Fruit fly (Drosophila melanogaster) whole organism, embryonic: Measurements from ENCODE around the gene Karybeta3.
A peak's percentile ranks its signal among the peaks of the same experiment; 100 is the strongest.

Experiments used
- Ada2b ChIP-seq: fragments of 200-800 bp; sonication (Bioruptor generic); IDR thresholded peaks from 2 replicates; pipeline ENCODE4 v1.3.6; 2022; ENCODE audit warnings: missing biosample characterization, missing genetic modification characterization
- Asciz ChIP-seq: fragments of 200-800 bp; sonication (Bioruptor generic); optimal IDR thresholded peaks from 2 replicates; lab custom pipeline; 2017; ENCODE audit warnings: missing biosample characterization, mild to moderate bottlenecking, missing genetic modification characterization, missing genetic modification reagents
- CG10267 ChIP-seq: fragments of 200-800 bp; sonication (Bioruptor generic); optimal IDR thresholded peaks from 2 replicates; lab custom pipeline; 2018; ENCODE audit warnings: missing biosample characterization, mild to moderate bottlenecking, missing genetic modification characterization, moderate library complexity
- CG14965 ChIP-seq: fragments of 200-800 bp; sonication (Bioruptor generic); optimal IDR thresholded peaks from 2 replicates; lab custom pipeline; 2016; ENCODE audit warnings: missing biosample characterization, missing genetic modification characterization, borderline replicate concordance
- CG1603 ChIP-seq: fragments of 200-800 bp; sonication (Bioruptor generic); optimal IDR thresholded peaks from 2 replicates; lab custom pipeline; 2019; ENCODE audit warnings: missing biosample characterization, mild to moderate bottlenecking, missing genetic modification characterization, moderate library complexity
- CG16863 ChIP-seq: fragments of 200-800 bp; sonication (Bioruptor generic); optimal IDR thresholded peaks from 3 replicates; lab custom pipeline; 2016; ENCODE audit warnings: missing biosample characterization, missing genetic modification characterization
- CG17612 ChIP-seq: fragments of 200-800 bp; sonication (Bioruptor generic); IDR thresholded peaks from 2 replicates; pipeline ENCODE4 v1.3.6; 2022; ENCODE audit warnings: missing biosample characterization, missing genetic modification characterization
- CG2712 ChIP-seq: fragments of 200-800 bp; optimal IDR thresholded peaks from 3 replicates; lab custom pipeline; 2019; ENCODE audit warnings: missing biosample characterization, mild to moderate bottlenecking, missing genetic modification characterization, moderate library complexity
- CG33213 ChIP-seq: fragments of 200-800 bp; sonication (Bioruptor generic); optimal IDR thresholded peaks from 3 replicates; lab custom pipeline; 2016; ENCODE audit warnings: missing biosample characterization, missing genetic modification characterization
- CG34376 ChIP-seq: fragments of 200-800 bp; sonication (Bioruptor generic); optimal IDR thresholded peaks from 2 replicates; lab custom pipeline; 2018; ENCODE audit warnings: missing biosample characterization, mild to moderate bottlenecking, missing genetic modification characterization
- CG4424 ChIP-seq: fragments of 200-800 bp; sonication (Bioruptor generic); optimal IDR thresholded peaks from 3 replicates; lab custom pipeline; 2016; ENCODE audit warnings: missing biosample characterization, missing genetic modification characterization
- CG6683 ChIP-seq: fragments of 200-800 bp; sonication (Bioruptor generic); optimal IDR thresholded peaks from 2 replicates; lab custom pipeline; 2017; ENCODE audit warnings: missing biosample characterization, mild to moderate bottlenecking, missing genetic modification characterization, missing genetic modification reagents
- CG7271 ChIP-seq: fragments of 200-800 bp; sonication (Bioruptor generic); optimal IDR thresholded peaks from 2 replicates; lab custom pipeline; 2018; ENCODE audit warnings: missing biosample characterization, mild to moderate bottlenecking, missing genetic modification characterization, moderate library complexity
- CG7839 ChIP-seq: fragments of 200-800 bp; sonication (Bioruptor generic); optimal IDR thresholded peaks from 3 replicates; lab custom pipeline; 2018; ENCODE audit warnings: missing biosample characterization, mild to moderate bottlenecking, missing genetic modification characterization, moderate library complexity
- CG8089 ChIP-seq: fragments of 200-800 bp; sonication (Bioruptor generic); optimal IDR thresholded peaks from 3 replicates; lab custom pipeline; 2016; ENCODE audit warnings: missing biosample characterization, missing genetic modification characterization
- CG9797 ChIP-seq: fragments of 200-800 bp; sonication (Bioruptor generic); optimal IDR thresholded peaks from 3 replicates; lab custom pipeline; 2018; ENCODE audit warnings: missing biosample characterization, mild to moderate bottlenecking, missing genetic modification characterization
- D19B ChIP-seq: fragments of 200-800 bp; sonication (Bioruptor generic); optimal IDR thresholded peaks from 2 replicates; lab custom pipeline; 2017; ENCODE audit warnings: missing biosample characterization, mild to moderate bottlenecking, missing genetic modification characterization
- Dip2 ChIP-seq: fragments of 200-800 bp; sonication (Bioruptor generic); IDR thresholded peaks from 2 replicates; pipeline ENCODE4 v1.3.6; 2022; ENCODE audit warnings: missing biosample characterization, missing genetic modification characterization
- Drgx ChIP-seq: fragments of 200-800 bp; sonication (Bioruptor generic); IDR thresholded peaks from 2 replicates; pipeline ENCODE4 v1.3.6; 2022; ENCODE audit warnings: missing biosample characterization, missing genetic modification characterization
- E2f1 ChIP-seq: fragments of 200-800 bp; sonication (Bioruptor generic); IDR thresholded peaks from 2 replicates; pipeline ENCODE4 v1.3.6; 2022; ENCODE audit warnings: missing biosample characterization, missing genetic modification characterization
- Gsc ChIP-seq: fragments of 200-800 bp; sonication (Bioruptor generic); IDR thresholded peaks from 2 replicates; pipeline ENCODE4 v1.3.6; 2022; ENCODE audit warnings: missing biosample characterization, missing genetic modification characterization
- HHEX ChIP-seq: fragments of 200-800 bp; sonication (Bioruptor generic); optimal IDR thresholded peaks from 3 replicates; lab custom pipeline; 2017; ENCODE audit warnings: missing biosample characterization, mild to moderate bottlenecking, missing genetic modification characterization, missing genetic modification reagents
- Max ChIP-seq: fragments of 200-800 bp; sonication (Bioruptor generic); optimal IDR thresholded peaks from 2 replicates; lab custom pipeline; 2016; ENCODE audit warnings: missing biosample characterization, mild to moderate bottlenecking, missing genetic modification characterization
- Optix ChIP-seq: fragments of 200-800 bp; sonication (Bioruptor generic); IDR thresholded peaks from 3 replicates; pipeline ENCODE4 v1.3.6; 2022; ENCODE audit warnings: missing biosample characterization, missing genetic modification characterization
- Sin3A ChIP-seq: fragments of >200 bp; optimal IDR thresholded peaks from 2 replicates; lab custom pipeline; 2018
- Sox102F ChIP-seq: fragments of 200-800 bp; sonication (Bioruptor generic); optimal IDR thresholded peaks from 2 replicates; lab custom pipeline; 2018; ENCODE audit warnings: missing biosample characterization, mild to moderate bottlenecking, missing genetic modification characterization, moderate library complexity
- Stat92E ChIP-seq, 3 experiments: fragments of >200 bp in 2 of 3; fragments of 200-800 bp in 1 of 3; sonication (Bioruptor generic) in 1 of 3; optimal IDR thresholded peaks; 2 replicates each; lab custom pipeline; 2017 to 2019; ENCODE audit warnings: missing biosample characterization in 3 of 3, missing genetic modification characterization in 3 of 3, mild to moderate bottlenecking in 1 of 3, moderate library complexity in 1 of 3
- Vsx1 ChIP-seq: fragments of 200-800 bp; sonication (Bioruptor generic); optimal IDR thresholded peaks from 2 replicates; lab custom pipeline; 2017; ENCODE audit warnings: missing biosample characterization, mild to moderate bottlenecking, missing genetic modification characterization, missing genetic modification reagents
- corto ChIP-seq: fragments of 200-800 bp; sonication (Bioruptor generic); optimal IDR thresholded peaks from 2 replicates; lab custom pipeline; 2016; ENCODE audit warnings: missing biosample characterization, mild to moderate bottlenecking, missing genetic modification characterization, moderate library complexity
- danr ChIP-seq: fragments of 200-800 bp; sonication (Bioruptor generic); IDR thresholded peaks from 2 replicates; pipeline ENCODE4 v1.3.6; 2022; ENCODE audit warnings: missing biosample characterization, missing genetic modification characterization
- dysf ChIP-seq: fragments of 200-800 bp; sonication (Bioruptor generic); IDR thresholded peaks from 3 replicates; pipeline ENCODE4 v1.3.6; 2022; ENCODE audit warnings: missing biosample characterization, missing genetic modification characterization
- esg ChIP-seq: fragments of 200-800 bp; sonication (Bioruptor generic); conservative IDR thresholded peaks from 2 replicates; pipeline ENCODE4 v1.3.6; 2022; ENCODE audit warnings: missing biosample characterization, missing genetic modification characterization
- exex ChIP-seq: fragments of 200-800 bp; sonication (Bioruptor generic); optimal IDR thresholded peaks from 4 replicates; lab custom pipeline; 2018; ENCODE audit warnings: missing biosample characterization, mild to moderate bottlenecking, missing genetic modification characterization, moderate library complexity
- gem ChIP-seq: fragments of 200-800 bp; sonication (Bioruptor generic); optimal IDR thresholded peaks from 2 replicates; lab custom pipeline; 2019; ENCODE audit warnings: missing biosample characterization, mild to moderate bottlenecking, missing genetic modification characterization, moderate library complexity
- gfzf ChIP-seq: fragments of 200-800 bp; sonication (Bioruptor generic); optimal IDR thresholded peaks from 2 replicates; lab custom pipeline; 2016; ENCODE audit warnings: missing biosample characterization, mild to moderate bottlenecking, missing genetic modification characterization, moderate library complexity
- hkb ChIP-seq, 2 experiments: fragments of 200-800 bp in 1 of 2; fragments of >200 bp in 1 of 2; sonication (Bioruptor generic) in 1 of 2; IDR thresholded peaks in 1 of 2; optimal IDR thresholded peaks in 1 of 2; 2 replicates each; pipeline versions ENCODE4 v1.3.6 to Lab custom; 2017 to 2022; ENCODE audit warnings: missing biosample characterization in 1 of 2, missing genetic modification characterization in 1 of 2
- kah ChIP-seq: fragments of 200-800 bp; sonication (Bioruptor generic); optimal IDR thresholded peaks from 2 replicates; lab custom pipeline; 2018; ENCODE audit warnings: missing biosample characterization, mild to moderate bottlenecking, missing genetic modification characterization
- lab ChIP-seq: fragments of 200-800 bp; sonication (Bioruptor generic); optimal IDR thresholded peaks from 3 replicates; lab custom pipeline; 2017; ENCODE audit warnings: missing biosample characterization, missing genetic modification characterization, mild to moderate bottlenecking, moderate library complexity, missing genetic modification reagents
- mirr ChIP-seq: fragments of 200-800 bp; sonication (Bioruptor generic); optimal IDR thresholded peaks from 3 replicates; lab custom pipeline; 2018; ENCODE audit warnings: missing biosample characterization, mild to moderate bottlenecking, missing genetic modification characterization
- run ChIP-seq: fragments of 200-800 bp; sonication (Bioruptor generic); optimal IDR thresholded peaks from 3 replicates; lab custom pipeline; 2018; ENCODE audit warnings: missing biosample characterization, mild to moderate bottlenecking, missing genetic modification characterization
- sens ChIP-seq: fragments of 200-800 bp; sonication (Bioruptor generic); peaks from one replicate; lab custom pipeline; 2016; ENCODE audit warnings: missing biosample characterization, missing genetic modification characterization
- shn ChIP-seq: fragments of 200-800 bp; sonication (Bioruptor generic); optimal IDR thresholded peaks from 3 replicates; lab custom pipeline; 2016; ENCODE audit warnings: missing biosample characterization, missing genetic modification characterization
- slbo ChIP-seq: fragments of 200-800 bp; sonication (Bioruptor generic); IDR thresholded peaks from 2 replicates; pipeline ENCODE4 v1.3.6; 2022; ENCODE audit warnings: missing biosample characterization, missing genetic modification characterization
- sob ChIP-seq: fragments of 200-800 bp; sonication (Bioruptor generic); IDR thresholded peaks from 2 replicates; pipeline ENCODE4 v1.3.6; 2022; ENCODE audit warnings: missing biosample characterization, missing genetic modification characterization
- sr ChIP-seq: fragments of 200-800 bp; sonication (Bioruptor generic); IDR thresholded peaks from 3 replicates; pipeline ENCODE4 v1.3.6; 2022; ENCODE audit warnings: missing biosample characterization, missing genetic modification characterization
- tgo ChIP-seq: fragments of 200-800 bp; sonication (Bioruptor generic); IDR thresholded peaks from 3 replicates; pipeline ENCODE4 v1.3.6; 2022; ENCODE audit warnings: missing biosample characterization, missing genetic modification characterization
- tna ChIP-seq: fragments of 200-800 bp; sonication (Bioruptor generic); IDR thresholded peaks from 2 replicates; pipeline ENCODE4 v1.3.6; 2022; ENCODE audit warnings: missing biosample characterization, missing genetic modification characterization; ENCODE audit not compliant: partially characterized antibody
- twi ChIP-seq: fragments of 200-800 bp; optimal IDR thresholded peaks from 2 replicates; lab custom pipeline; 2019; ENCODE audit warnings: missing biosample characterization, mild to moderate bottlenecking, missing genetic modification characterization, moderate library complexity
- vvl ChIP-seq: fragments of 200-800 bp; sonication (Bioruptor generic); IDR thresholded peaks from 2 replicates; pipeline ENCODE4 v1.3.6; 2022; ENCODE audit warnings: missing biosample characterization, missing genetic modification characterization

The Karybeta3 gene

DNA sequence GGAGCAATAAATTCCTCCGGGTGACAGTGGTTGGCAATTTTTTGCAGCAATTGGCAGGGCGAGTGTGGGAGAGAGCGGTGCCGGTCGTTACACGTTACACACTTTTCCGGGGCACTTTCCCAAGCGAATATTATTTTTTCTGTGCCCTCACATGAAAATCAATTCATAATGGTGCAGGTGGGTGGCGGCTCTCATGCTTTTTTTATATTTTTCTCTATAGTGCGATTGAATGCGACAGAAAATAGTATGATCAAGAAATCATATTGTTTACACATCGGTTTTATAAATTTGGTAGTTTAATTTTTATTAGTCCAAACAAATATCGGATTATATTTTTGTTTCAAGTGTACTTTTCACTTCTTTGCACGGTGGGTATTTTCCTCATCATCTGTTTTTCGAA lies 12.7 kb downstream of the Karybeta3 start:
- TF ChIP-seq CG4424 (GFP tag; lab: Kevin White, UChicago) = peak; percentile 2
- peak; percentile 4 for TF ChIP-seq gem (tag; lab: Kevin White, UChicago)
- 0 out of 2 replicates have a peak, but pooled peaks have one; percentile 11 for TF ChIP-seq vvl (GFP tag; lab: Robert Waterston, UW)
- TF ChIP-seq Sox102F = no peak
- peak; percentile 7; the same call in 1 of the 2 replicates for TF ChIP-seq Drgx (GFP tag; lab: Robert Waterston, UW)
- peak; percentile 8 for TF ChIP-seq CG2712 (tag; lab: Kevin White, UChicago)
- TF ChIP-seq E2f1 (GFP tag; lab: Robert Waterston, UW) = no peak
- peak; percentile 62 for TF ChIP-seq sens (GFP tag; lab: Kevin White, UChicago)
- TF ChIP-seq CG17612 = no peak

DNA sequence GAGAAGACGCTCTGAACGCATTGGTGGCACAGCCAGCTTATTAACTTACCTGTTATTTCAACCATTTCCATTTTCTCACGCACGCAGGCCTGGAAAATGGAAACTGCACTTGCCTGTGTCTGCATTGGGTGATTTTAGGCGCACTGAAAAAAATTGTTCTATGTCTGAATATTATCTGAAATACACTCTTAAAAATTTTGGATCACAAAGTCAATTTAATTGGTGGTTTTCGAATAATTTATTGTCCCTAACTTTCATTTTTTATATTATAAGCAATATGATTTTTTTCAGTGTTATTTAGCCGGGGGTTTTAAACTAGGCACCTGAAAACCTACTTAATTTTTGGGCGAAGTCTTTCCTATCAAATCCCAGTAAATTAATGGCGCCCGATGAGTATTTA lies 14.1 kb downstream of the Karybeta3 start:
- TF ChIP-seq Asciz (GFP tag; lab: Kevin White, UChicago) (peak; percentile 87), CG6683 (peak; percentile 51), CG14965 (GFP tag; lab: Kevin White, UChicago) (peak; percentile 14), esg (GFP tag; lab: Robert Waterston, UW) (peak; percentile 75), danr (GFP tag; lab: Robert Waterston, UW) (peak; percentile 21; the same call in 1 of the 2 replicates), Dip2 (no peak), Max (GFP tag; lab: Kevin White, UChicago) (peak; percentile 78), exex (tag; lab: Kevin White, UChicago) (peak; percentile 20), D19B (GFP tag; lab: Kevin White, UChicago) (peak; percentile 24), CG33213 (GFP tag; lab: Kevin White, UChicago) (peak; percentile 48), CG8089 (GFP tag; lab: Kevin White, UChicago) (peak; percentile 8), CG7839 (peak; percentile 80), lab (peak; percentile 81), CG10267 (tag; lab: Kevin White, UChicago) (peak; percentile 88), run (tag; lab: Kevin White, UChicago) (peak; percentile 29), CG1603 (peak; percentile 72), twi (tag; lab: Kevin White, UChicago) (no peak), Gsc (GFP tag; lab: Robert Waterston, UW) (no peak), HHEX (GFP tag; lab: Kevin White, UChicago) (peak; percentile 39), gfzf (no peak), mirr (GFP tag; lab: Kevin White, UChicago) (no peak), tna (GFP tag; lab: Robert Waterston, UW) (no peak), tgo (GFP tag; lab: Robert Waterston, UW) (peak; percentile 76), CG9797 (GFP tag; lab: Kevin White, UChicago) (no peak), Vsx1 (peak; percentile 88), slbo (GFP tag; lab: Robert Waterston, UW) (peak; percentile 60), Stat92E (GFP tag; optimal IDR thresholded peaks at IDR 0.05; lab: Kevin White, UChicago) (no peak), sr (GFP tag; lab: Robert Waterston, UW) (0 out of 3 replicates have a peak, but pooled peaks have one; percentile 13), hkb (optimal IDR thresholded peaks at IDR 0.05; lab: Kevin White, UChicago) (no peak), hkb (GFP tag; IDR thresholded peaks at IDR 0.05; lab: Robert Waterston, UW) (peak; percentile 89), CG34376 (GFP tag; lab: Kevin White, UChicago) (no peak), sob (peak; percentile 73), Optix (peak; percentile 50; the same call in 1 of the 3 replicates), corto (no peak), CG2712 (tag; lab: Kevin White, UChicago) (peak; percentile 95), shn (GFP tag; lab: Kevin White, UChicago) (peak; percentile 28), CG7271 (tag; lab: Kevin White, UChicago) (peak; percentile 93), Ada2b (GFP tag; lab: Robert Waterston, UW) (peak; percentile 75), Sin3A (lab: Kevin White, UChicago) (no peak), kah (GFP tag; lab: Kevin White, UChicago) (no peak), CG16863 (GFP tag; lab: Kevin White, UChicago) (no peak), dysf (GFP tag; lab: Robert Waterston, UW) (peak; percentile 77)
